Worm (Caenorhabditis elegans) whole organism, young adult: ENCODE results near the gene ZK632.11.
A peak's percentile ranks its signal among the peaks of the same experiment; 100 is the strongest.

ENCODE experiments used
- B0035.1 ChIP-seq: sonication (generic microtip); optimal IDR thresholded peaks from 2 replicates; lab custom pipeline; 2016; ENCODE audit warnings: missing genetic modification characterization, mild to moderate bottlenecking, missing compliant biosample characterization, missing genotype, missing genetic modification reagents
- B0261.1 ChIP-seq: sonication (generic microtip); optimal IDR thresholded peaks from 2 replicates; lab custom pipeline; 2016; ENCODE audit warnings: mild to moderate bottlenecking, missing genetic modification characterization, moderate library complexity, missing compliant biosample characterization
- D2030.7 ChIP-seq: fragments of 200-800 bp; sonication (Bioruptor generic); IDR thresholded peaks from 2 replicates; pipeline ENCODE4 v1.3.6; 2022; ENCODE audit warnings: missing genetic modification reagents, missing genetic modification characterization, missing compliant biosample characterization
- F22D6.2 ChIP-seq: sonication (generic microtip); optimal IDR thresholded peaks from 2 replicates; lab custom pipeline; 2016; ENCODE audit warnings: mild to moderate bottlenecking, missing genetic modification characterization, missing compliant biosample characterization
- F23B12.7 ChIP-seq: sonication (generic microtip); optimal IDR thresholded peaks from 2 replicates; lab custom pipeline; 2017; ENCODE audit warnings: missing genetic modification characterization, mild to moderate bottlenecking, missing compliant biosample characterization, antibody characterized with exemption, moderate library complexity; ENCODE audit not compliant: insufficient read depth
- F49E8.2 ChIP-seq: sonication (generic microtip); optimal IDR thresholded peaks from 3 replicates; lab custom pipeline; 2017; ENCODE audit warnings: missing genetic modification characterization, mild to moderate bottlenecking, missing compliant biosample characterization, antibody characterized with exemption, moderate library complexity; ENCODE audit not compliant: insufficient read depth
- F57C9.4 ChIP-seq: sonication (generic microtip); optimal IDR thresholded peaks from 2 replicates; lab custom pipeline; 2017; ENCODE audit warnings: mild to moderate bottlenecking, missing genetic modification characterization, missing compliant biosample characterization
- K11D2.4 ChIP-seq: fragments of 200-800 bp; sonication (Bioruptor generic); IDR thresholded peaks from 2 replicates; pipeline ENCODE4 v1.3.6; 2022; ENCODE audit warnings: missing genetic modification reagents, missing genetic modification characterization, missing compliant biosample characterization
- T07F8.4 ChIP-seq: sonication (generic microtip); optimal IDR thresholded peaks from 2 replicates; lab custom pipeline; 2016; ENCODE audit warnings: mild to moderate bottlenecking, missing genetic modification characterization, moderate library complexity, missing compliant biosample characterization
- T26A5.8 ChIP-seq: sonication (generic microtip); optimal IDR thresholded peaks from 2 replicates; lab custom pipeline; 2016; ENCODE audit warnings: missing genetic modification characterization, missing compliant biosample characterization
- Y53F4B.3 ChIP-seq: fragments of 200-800 bp; sonication (Bioruptor generic); IDR thresholded peaks from 2 replicates; pipeline ENCODE4 v1.3.6; 2022; ENCODE audit warnings: missing genetic modification reagents, missing genetic modification characterization, missing compliant biosample characterization
- Y56A3A.18 ChIP-seq: fragments of 200-800 bp; sonication (Bioruptor generic); IDR thresholded peaks from 2 replicates; pipeline ENCODE4 v1.3.6; 2022; ENCODE audit warnings: missing genetic modification reagents, missing genetic modification characterization, missing compliant biosample characterization
- ZK185.1 ChIP-seq: sonication (generic microtip); optimal IDR thresholded peaks from 2 replicates; lab custom pipeline; 2016; ENCODE audit warnings: mild to moderate bottlenecking, missing genetic modification characterization, missing compliant biosample characterization; ENCODE audit not compliant: poor library complexity, severe bottlenecking
- akir-1 ChIP-seq: fragments of 200-800 bp; sonication (Bioruptor generic); optimal IDR thresholded peaks from 2 replicates; lab custom pipeline; 2018; ENCODE audit warnings: mild to moderate bottlenecking, missing genetic modification characterization, moderate library complexity, missing compliant biosample characterization
- ama-1 ChIP-seq, 3 experiments: fragments of 150-350 bp in 1 of 3; sonication (generic microtip) in 2 of 3; optimal IDR thresholded peaks; 2 replicates each; lab custom pipeline; 2014 to 2018; ENCODE audit warnings: missing biosample characterization in 2 of 3, missing genetic modification characterization in 2 of 3, missing genetic modification reagents in 2 of 3
- aptf-2 ChIP-seq: fragments of 200-800 bp; sonication (Bioruptor generic); conservative IDR thresholded peaks from 2 replicates; pipeline ENCODE4 v1.3.6; 2022; ENCODE audit warnings: missing genetic modification reagents, missing genetic modification characterization, missing compliant biosample characterization
- atf-7 ChIP-seq: sonication (generic microtip); optimal IDR thresholded peaks from 2 replicates; lab custom pipeline; 2017; ENCODE audit warnings: mild to moderate bottlenecking, missing genetic modification characterization, missing compliant biosample characterization
- attf-5 ChIP-seq: fragments of 200-800 bp; sonication (Bioruptor generic); optimal IDR thresholded peaks from 2 replicates; lab custom pipeline; 2018; ENCODE audit warnings: mild to moderate bottlenecking, missing genetic modification characterization, missing compliant biosample characterization
- attf-6 ChIP-seq: fragments of 200-800 bp; sonication (Bioruptor generic); IDR thresholded peaks from 2 replicates; pipeline ENCODE4 v1.3.6; 2022; ENCODE audit warnings: missing genetic modification reagents, missing genetic modification characterization, missing compliant biosample characterization
- bed-1 ChIP-seq: fragments of 200-800 bp; sonication (Bioruptor generic); IDR thresholded peaks from 2 replicates; pipeline ENCODE4 v1.3.6; 2022; ENCODE audit warnings: missing genetic modification reagents, missing genetic modification characterization, missing compliant biosample characterization
- chd-7 ChIP-seq: sonication (generic microtip); optimal IDR thresholded peaks from 2 replicates; lab custom pipeline; 2016; ENCODE audit warnings: mild to moderate bottlenecking, missing genetic modification characterization, moderate library complexity, missing compliant biosample characterization
- die-1 ChIP-seq: sonication (generic microtip); optimal IDR thresholded peaks from 2 replicates; lab custom pipeline; 2016; ENCODE audit warnings: missing genotype, mild to moderate bottlenecking, missing genetic modification characterization, missing compliant biosample characterization
- dpl-1 ChIP-seq: fragments of 150-350 bp; optimal IDR thresholded peaks from 2 replicates; lab custom pipeline; 2014; ENCODE audit warnings: missing biosample characterization, missing genetic modification reagents, missing genetic modification characterization
- egl-18 ChIP-seq: fragments of 200-800 bp; sonication (Bioruptor generic); IDR thresholded peaks from 2 replicates; pipeline ENCODE4 v1.3.6; 2022; ENCODE audit warnings: missing genetic modification reagents, missing genetic modification characterization, missing compliant biosample characterization
- ekl-4 ChIP-seq: fragments of 200-800 bp; sonication (Bioruptor generic); IDR thresholded peaks from 2 replicates; pipeline ENCODE4 v1.3.6; 2022; ENCODE audit warnings: missing genetic modification reagents, missing genetic modification characterization, missing compliant biosample characterization
- gei-17 ChIP-seq: fragments of 200-800 bp; sonication (Bioruptor generic); optimal IDR thresholded peaks from 2 replicates; lab custom pipeline; 2018; ENCODE audit warnings: mild to moderate bottlenecking, missing genetic modification characterization, missing compliant biosample characterization
- him-1 ChIP-seq: sonication (generic microtip); optimal IDR thresholded peaks from 2 replicates; lab custom pipeline; 2016; ENCODE audit warnings: missing genotype, missing genetic modification reagents, missing genetic modification characterization, missing compliant biosample characterization
- hlh-12 ChIP-seq: sonication (generic microtip); optimal IDR thresholded peaks from 2 replicates; lab custom pipeline; 2016; ENCODE audit warnings: missing genetic modification characterization, missing compliant biosample characterization
- hlh-26 ChIP-seq: fragments of 200-800 bp; sonication (Bioruptor generic); conservative IDR thresholded peaks from 2 replicates; pipeline ENCODE4 v1.3.6; 2022; ENCODE audit warnings: missing genetic modification reagents, missing genetic modification characterization, missing compliant biosample characterization
- hmg-1.2 ChIP-seq: fragments of 200-800 bp; sonication (Bioruptor generic); IDR thresholded peaks from 2 replicates; pipeline ENCODE4 v1.3.6; 2022; ENCODE audit warnings: missing genetic modification reagents, missing genetic modification characterization, missing compliant biosample characterization
- let-607 ChIP-seq, 2 experiments: fragments of 200-800 bp in 1 of 2; sonication (Bioruptor generic) in 1 of 2; sonication (generic microtip) in 1 of 2; optimal IDR thresholded peaks; 2 replicates each; lab custom pipeline; 2016 to 2018; ENCODE audit warnings: mild to moderate bottlenecking in 2 of 2, missing compliant biosample characterization in 2 of 2, missing genetic modification characterization in 2 of 2, moderate library complexity in 2 of 2, missing genotype in 1 of 2
- lsl-1 ChIP-seq: fragments of 200-800 bp; sonication (Bioruptor generic); optimal IDR thresholded peaks from 2 replicates; lab custom pipeline; 2018; ENCODE audit warnings: mild to moderate bottlenecking, missing genetic modification characterization, moderate library complexity, missing compliant biosample characterization
- madf-3 ChIP-seq: fragments of 200-800 bp; sonication (Bioruptor generic); IDR thresholded peaks from 2 replicates; pipeline ENCODE4 v1.3.6; 2022; ENCODE audit warnings: missing genetic modification reagents, missing genetic modification characterization, missing compliant biosample characterization
- madf-6 ChIP-seq: fragments of 200-800 bp; sonication (Bioruptor generic); IDR thresholded peaks from 2 replicates; pipeline ENCODE4 v1.3.6; 2022; ENCODE audit warnings: missing genetic modification reagents, missing genetic modification characterization, missing compliant biosample characterization
- madf-8 ChIP-seq: fragments of 200-800 bp; sonication (Bioruptor generic); conservative IDR thresholded peaks from 2 replicates; pipeline ENCODE4 v1.3.6; 2022; ENCODE audit warnings: missing genetic modification reagents, missing genetic modification characterization, missing compliant biosample characterization
- mcd-1 ChIP-seq: fragments of 200-800 bp; sonication (Bioruptor generic); IDR thresholded peaks from 2 replicates; pipeline ENCODE4 v1.3.6; 2022; ENCODE audit warnings: missing genetic modification reagents, missing genetic modification characterization, missing compliant biosample characterization
- mxl-1 ChIP-seq: sonication (generic microtip); optimal IDR thresholded peaks from 2 replicates; lab custom pipeline; 2016; ENCODE audit warnings: missing genetic modification characterization, missing compliant biosample characterization
- nfya-1 ChIP-seq: sonication (generic microtip); optimal IDR thresholded peaks from 2 replicates; lab custom pipeline; 2017; ENCODE audit warnings: antibody characterized with exemption, missing compliant biosample characterization, missing genetic modification characterization, borderline replicate concordance; ENCODE audit not compliant: insufficient read depth
- nhr-179 ChIP-seq: sonication (generic microtip); optimal IDR thresholded peaks from 2 replicates; lab custom pipeline; 2016; ENCODE audit warnings: mild to moderate bottlenecking, missing genetic modification characterization, missing compliant biosample characterization
- nhr-90 ChIP-seq: sonication (generic microtip); optimal IDR thresholded peaks from 2 replicates; lab custom pipeline; 2016; ENCODE audit warnings: missing genotype, mild to moderate bottlenecking, missing genetic modification characterization, missing compliant biosample characterization
- pbrm-1 ChIP-seq: fragments of 200-800 bp; sonication (Bioruptor generic); IDR thresholded peaks from 2 replicates; pipeline ENCODE4 v1.3.6; 2022; ENCODE audit warnings: missing genetic modification reagents, missing genetic modification characterization, missing compliant biosample characterization
- pha-4 ChIP-seq: fragments of 150-350 bp; sonication (generic microtip); optimal IDR thresholded peaks from 2 replicates; lab custom pipeline; 2014; ENCODE audit warnings: missing biosample characterization, missing genetic modification reagents, missing genetic modification characterization
- sptf-2 ChIP-seq: fragments of 200-800 bp; sonication (Bioruptor generic); optimal IDR thresholded peaks from 2 replicates; lab custom pipeline; 2018; ENCODE audit warnings: mild to moderate bottlenecking, missing genetic modification characterization, missing compliant biosample characterization
- xnd-1 ChIP-seq: sonication (generic microtip); optimal IDR thresholded peaks from 2 replicates; lab custom pipeline; 2016; ENCODE audit warnings: missing genotype, missing genetic modification reagents, missing genetic modification characterization, missing compliant biosample characterization
- zim-3 ChIP-seq: sonication (generic microtip); optimal IDR thresholded peaks from 2 replicates; lab custom pipeline; 2017; ENCODE audit warnings: mild to moderate bottlenecking, missing genetic modification characterization, moderate library complexity, missing compliant biosample characterization
- ztf-18 ChIP-seq: sonication (generic microtip); optimal IDR thresholded peaks from 2 replicates; lab custom pipeline; 2016; ENCODE audit warnings: missing genotype, mild to moderate bottlenecking, missing genetic modification characterization, missing compliant biosample characterization
- ztf-22 ChIP-seq: fragments of 200-800 bp; sonication (Bioruptor generic); optimal IDR thresholded peaks from 2 replicates; lab custom pipeline; 2018; ENCODE audit warnings: mild to moderate bottlenecking, missing genetic modification characterization, moderate library complexity, missing compliant biosample characterization

Gene ZK632.11

DNA sequence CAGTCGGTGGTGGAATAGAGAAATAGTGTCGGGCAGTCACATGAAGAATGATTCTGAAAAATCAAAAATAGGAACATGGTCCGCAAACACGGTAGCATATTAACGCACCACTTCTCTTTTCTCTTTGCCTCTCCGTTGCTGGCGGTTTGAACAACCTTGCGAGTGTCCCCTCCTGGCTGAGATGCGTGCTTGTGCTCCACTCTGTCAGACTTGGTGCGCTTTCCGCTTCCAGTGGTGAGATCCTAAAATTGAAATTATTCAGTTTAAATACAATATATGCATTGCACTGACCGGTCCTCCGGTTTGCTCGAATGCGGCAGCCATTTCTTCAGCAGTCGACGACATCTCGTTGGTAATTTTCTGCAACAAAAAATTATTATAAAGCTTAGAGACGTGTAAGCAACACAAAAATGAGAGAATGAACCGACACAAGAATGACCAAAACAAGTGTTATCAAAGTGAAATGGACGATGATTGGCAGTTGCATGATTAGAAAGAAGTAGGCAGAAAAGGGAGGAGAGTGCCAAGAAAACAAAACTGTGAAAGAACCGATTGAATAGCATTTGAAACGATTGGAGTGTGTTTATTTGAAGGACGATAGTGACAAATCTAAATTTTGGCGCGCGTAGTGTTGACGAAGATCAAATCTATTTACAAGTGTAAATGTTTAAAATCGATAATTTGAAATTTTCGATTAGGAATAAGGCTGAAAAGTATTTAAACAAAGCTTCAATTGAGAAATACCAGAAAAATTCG, 2.5 kb upstream of the ZK632.11 start, which contains the start of gene ZK632.9 (continued):
- TF ChIP-seq sptf-2 (no peak), chd-7 (tag; lab: Kevin White, UChicago) (no peak), mcd-1 (GFP tag; lab: Robert Waterston, UW) (no peak; the same call in 1 of the 2 replicates), B0261.1 (tag; lab: Kevin White, UChicago) (no peak), hlh-26 (GFP tag; lab: Robert Waterston, UW) (no peak), D2030.7 (GFP tag; lab: Robert Waterston, UW) (0 out of 2 replicates have a peak, but pooled peaks have one; percentile 24), dpl-1 (no peak), K11D2.4 (GFP tag; lab: Robert Waterston, UW) (no peak), egl-18 (GFP tag; lab: Robert Waterston, UW) (no peak), B0035.1 (tag; lab: Kevin White, UChicago) (no peak), mxl-1 (tag; lab: Kevin White, UChicago) (no peak), ztf-22 (GFP tag; lab: Kevin White, UChicago) (no peak), aptf-2 (no peak), zim-3 (tag; lab: Kevin White, UChicago) (no peak), T07F8.4 (tag; lab: Kevin White, UChicago) (no peak), hmg-1.2 (peak; percentile 27), madf-8 (GFP tag; lab: Robert Waterston, UW) (peak; percentile 38; the same call in 1 of the 2 replicates), F22D6.2 (no peak), nhr-179 (tag; lab: Kevin White, UChicago) (no peak), ama-1 (optimal IDR thresholded peaks at IDR 0.05; lab: Kevin White, UChicago) (peak; percentile 70), ama-1 (GFP tag; optimal IDR thresholded peaks at IDR 0.05; lab: Kevin White, UChicago) (no peak), Y53F4B.3 (GFP tag; lab: Robert Waterston, UW) (no peak), pha-4 (tag; lab: Kevin White, UChicago) (peak; percentile 23), bed-1 (no peak), ztf-18 (tag; lab: Kevin White, UChicago) (no peak), nfya-1 (tag; lab: Kevin White, UChicago) (no peak), pbrm-1 (no peak), nhr-90 (tag; lab: Kevin White, UChicago) (no peak), let-607 (tag; optimal IDR thresholded peaks at IDR 0.05; lab: Kevin White, UChicago) (peak in 1 of 2 experiments; percentile 30), attf-6 (GFP tag; lab: Robert Waterston, UW) (no peak), F57C9.4 (tag; lab: Kevin White, UChicago) (no peak), die-1 (tag; lab: Kevin White, UChicago) (no peak), lsl-1 (GFP tag; lab: Kevin White, UChicago) (no peak), madf-6 (GFP tag; lab: Robert Waterston, UW) (peak; percentile 79), hlh-12 (tag; lab: Kevin White, UChicago) (no peak), F49E8.2 (tag; lab: Kevin White, UChicago) (no peak), ZK185.1 (no peak), T26A5.8 (tag; lab: Kevin White, UChicago) (no peak), xnd-1 (tag; lab: Kevin White, UChicago) (peak; percentile 34), madf-3 (GFP tag; lab: Robert Waterston, UW) (peak; percentile 65; the same call in 1 of the 2 replicates), atf-7 (tag; lab: Kevin White, UChicago) (no peak), akir-1 (GFP tag; lab: Kevin White, UChicago) (no peak), Y56A3A.18 (no peak), ekl-4 (no peak), F23B12.7 (tag; lab: Kevin White, UChicago) (no peak), him-1 (tag; lab: Kevin White, UChicago) (no peak), gei-17 (GFP tag; lab: Kevin White, UChicago) (no peak), attf-5 (GFP tag; lab: Kevin White, UChicago) (no peak)
